Worm (Caenorhabditis elegans) whole organism, L1 larva: ENCODE data around the gene lgc-13.
A peak's percentile ranks its signal among the peaks of the same experiment; 100 is the strongest.

ENCODE experiments used
- C04F5.9 ChIP-seq: sonication (generic microtip); optimal IDR thresholded peaks from 2 replicates; lab custom pipeline; 2016; ENCODE audit warnings: missing genetic modification characterization, missing compliant biosample characterization
- C34B4.2 ChIP-seq: sonication (generic microtip); optimal IDR thresholded peaks from 2 replicates; lab custom pipeline; 2017; ENCODE audit warnings: mild to moderate bottlenecking, missing genetic modification characterization, missing compliant biosample characterization
- F16B12.6 ChIP-seq: fragments of 150-350 bp; optimal IDR thresholded peaks from 2 replicates; lab custom pipeline; 2014; ENCODE audit warnings: missing biosample characterization, missing genetic modification characterization
- Y116A8C.19 ChIP-seq: sonication (generic microtip); optimal IDR thresholded peaks from 2 replicates; lab custom pipeline; 2016; ENCODE audit warnings: missing compliant biosample characterization, missing genetic modification characterization, borderline replicate concordance
- aly-2 ChIP-seq: fragments of 150-350 bp; optimal IDR thresholded peaks from 2 replicates; lab custom pipeline; 2014; ENCODE audit warnings: missing biosample characterization, missing genetic modification characterization
- blmp-1 ChIP-seq: fragments of 150-350 bp; optimal IDR thresholded peaks from 2 replicates; lab custom pipeline; 2014; ENCODE audit warnings: missing biosample characterization, missing genetic modification characterization
- ceh-8 ChIP-seq: fragments of 200-800 bp; sonication (Bioruptor generic); optimal IDR thresholded peaks from 2 replicates; lab custom pipeline; 2018; ENCODE audit warnings: mild to moderate bottlenecking, missing genetic modification characterization, moderate library complexity, missing compliant biosample characterization
- efl-1 ChIP-seq, 4 experiments: fragments of 150-350 bp; optimal IDR thresholded peaks in 3 of 4; peaks in 1 of 4; 1 replicate in 1 of 4; 2 replicates in 3 of 4; lab custom pipeline; 2014; ENCODE audit warnings: missing biosample characterization in 2 of 4, missing genetic modification characterization in 2 of 4, missing genetic modification reagents in 2 of 4
- ets-5 ChIP-seq: fragments of 200-800 bp; sonication (Bioruptor generic); IDR thresholded peaks from 2 replicates; pipeline ENCODE4 v1.3.6; 2022; ENCODE audit warnings: missing genetic modification characterization, missing compliant biosample characterization
- fkh-10 ChIP-seq: sonication (generic microtip); optimal IDR thresholded peaks from 2 replicates; lab custom pipeline; 2017; ENCODE audit warnings: missing biosample characterization, missing genetic modification reagents, missing genetic modification characterization
- fkh-4 ChIP-seq: sonication (generic microtip); optimal IDR thresholded peaks from 2 replicates; lab custom pipeline; 2016; ENCODE audit warnings: missing compliant biosample characterization, missing genetic modification characterization, borderline replicate concordance
- grh-1 ChIP-seq: fragments of 200-800 bp; sonication (Bioruptor generic); IDR thresholded peaks from 2 replicates; pipeline ENCODE4 v1.3.6; 2022; ENCODE audit warnings: missing genetic modification reagents, missing genetic modification characterization, missing compliant biosample characterization
- hlh-17 ChIP-seq: fragments of 200-800 bp; sonication (Bioruptor generic); optimal IDR thresholded peaks from 2 replicates; lab custom pipeline; 2018; ENCODE audit warnings: missing genetic modification characterization, mild to moderate bottlenecking, missing compliant biosample characterization, moderate library complexity, borderline replicate concordance
- hlh-4 ChIP-seq: sonication (generic microtip); optimal IDR thresholded peaks from 2 replicates; lab custom pipeline; 2016; ENCODE audit warnings: mild to moderate bottlenecking, missing genetic modification characterization, missing compliant biosample characterization
- hpl-2 ChIP-seq: fragments of 150-350 bp; optimal IDR thresholded peaks from 2 replicates; lab custom pipeline; 2014; ENCODE audit warnings: missing biosample characterization, missing genetic modification reagents, missing genetic modification characterization
- irx-1 ChIP-seq: sonication (generic microtip); optimal IDR thresholded peaks from 2 replicates; lab custom pipeline; 2016; ENCODE audit warnings: missing genetic modification characterization, missing compliant biosample characterization
- lin-14 ChIP-seq: fragments of 200-800 bp; sonication (Bioruptor generic); optimal IDR thresholded peaks from 2 replicates; lab custom pipeline; 2018; ENCODE audit warnings: mild to moderate bottlenecking, missing genetic modification characterization, moderate library complexity, missing compliant biosample characterization
- lir-3 ChIP-seq: sonication (generic microtip); optimal IDR thresholded peaks from 2 replicates; lab custom pipeline; 2016; ENCODE audit warnings: mild to moderate bottlenecking, missing genetic modification characterization, moderate library complexity, missing compliant biosample characterization; ENCODE audit not compliant: poor library complexity
- mep-1 ChIP-seq: fragments of 150-350 bp; optimal IDR thresholded peaks from 2 replicates; lab custom pipeline; 2014; ENCODE audit warnings: missing biosample characterization, missing genetic modification characterization
- nhr-12 ChIP-seq: sonication (generic microtip); optimal IDR thresholded peaks from 2 replicates; lab custom pipeline; 2017; ENCODE audit warnings: missing biosample characterization, missing genetic modification characterization
- nhr-20 ChIP-seq: sonication (generic microtip); optimal IDR thresholded peaks from 2 replicates; lab custom pipeline; 2016; ENCODE audit warnings: mild to moderate bottlenecking, missing genetic modification characterization, missing compliant biosample characterization
- nhr-237 ChIP-seq: fragments of 150-350 bp; optimal IDR thresholded peaks from 2 replicates; lab custom pipeline; 2014; ENCODE audit warnings: missing biosample characterization, missing genetic modification characterization
- nhr-47 ChIP-seq: sonication (generic microtip); optimal IDR thresholded peaks from 2 replicates; lab custom pipeline; 2016; ENCODE audit warnings: mild to moderate bottlenecking, missing genetic modification characterization, moderate library complexity, missing compliant biosample characterization
- nhr-71 ChIP-seq: sonication (generic microtip); optimal IDR thresholded peaks from 2 replicates; lab custom pipeline; 2016; ENCODE audit warnings: mild to moderate bottlenecking, missing genetic modification characterization, moderate library complexity, missing compliant biosample characterization
- nhr-77 ChIP-seq: fragments of 150-350 bp; optimal IDR thresholded peaks from 2 replicates; lab custom pipeline; 2014; ENCODE audit warnings: missing biosample characterization, missing genetic modification characterization
- nhr-84 ChIP-seq: sonication (generic microtip); optimal IDR thresholded peaks from 2 replicates; lab custom pipeline; 2017; ENCODE audit warnings: missing biosample characterization, missing genetic modification characterization
- nhr-90 ChIP-seq: sonication (generic microtip); optimal IDR thresholded peaks from 2 replicates; lab custom pipeline; 2016; ENCODE audit warnings: mild to moderate bottlenecking, missing genetic modification characterization, missing compliant biosample characterization; ENCODE audit not compliant: poor library complexity
- pqm-1 ChIP-seq: sonication (generic microtip); optimal IDR thresholded peaks from 3 replicates; lab custom pipeline; 2017; ENCODE audit warnings: missing biosample characterization, missing genetic modification characterization
- skn-1 ChIP-seq: fragments of 150-350 bp; optimal IDR thresholded peaks from 2 replicates; lab custom pipeline; 2014; ENCODE audit warnings: missing biosample characterization, missing genetic modification characterization
- snu-23 ChIP-seq: sonication (generic microtip); optimal IDR thresholded peaks from 2 replicates; lab custom pipeline; 2016; ENCODE audit warnings: missing genetic modification characterization, missing compliant biosample characterization
- sox-4 ChIP-seq: sonication (generic microtip); optimal IDR thresholded peaks from 2 replicates; lab custom pipeline; 2016; ENCODE audit warnings: missing genetic modification characterization, missing compliant biosample characterization
- sptf-1 ChIP-seq: fragments of 150-350 bp; optimal IDR thresholded peaks from 2 replicates; lab custom pipeline; 2014; ENCODE audit warnings: missing biosample characterization, missing genetic modification characterization
- tbx-2 ChIP-seq: sonication (generic microtip); optimal IDR thresholded peaks from 2 replicates; lab custom pipeline; 2016; ENCODE audit warnings: missing genetic modification characterization, missing compliant biosample characterization
- unc-30 ChIP-seq: sonication (generic microtip); optimal IDR thresholded peaks from 2 replicates; lab custom pipeline; 2017; ENCODE audit warnings: missing biosample characterization, missing genetic modification characterization
- unc-62 ChIP-seq: fragments of 150-350 bp; optimal IDR thresholded peaks from 2 replicates; lab custom pipeline; 2014; ENCODE audit warnings: missing biosample characterization, missing genetic modification reagents, missing genetic modification characterization
- unc-98 ChIP-seq: fragments of 200-800 bp; sonication (Bioruptor generic); IDR thresholded peaks from 2 replicates; pipeline ENCODE4 v1.3.6; 2022; ENCODE audit warnings: missing genetic modification characterization, missing compliant biosample characterization
- xbp-1 ChIP-seq: sonication (generic microtip); optimal IDR thresholded peaks from 2 replicates; lab custom pipeline; 2016; ENCODE audit warnings: missing genetic modification characterization, missing compliant biosample characterization
- zag-1 ChIP-seq: fragments of 150-350 bp; optimal IDR thresholded peaks from 2 replicates; lab custom pipeline; 2014; ENCODE audit warnings: missing biosample characterization, missing genetic modification characterization

lgc-13 gene

DNA sequence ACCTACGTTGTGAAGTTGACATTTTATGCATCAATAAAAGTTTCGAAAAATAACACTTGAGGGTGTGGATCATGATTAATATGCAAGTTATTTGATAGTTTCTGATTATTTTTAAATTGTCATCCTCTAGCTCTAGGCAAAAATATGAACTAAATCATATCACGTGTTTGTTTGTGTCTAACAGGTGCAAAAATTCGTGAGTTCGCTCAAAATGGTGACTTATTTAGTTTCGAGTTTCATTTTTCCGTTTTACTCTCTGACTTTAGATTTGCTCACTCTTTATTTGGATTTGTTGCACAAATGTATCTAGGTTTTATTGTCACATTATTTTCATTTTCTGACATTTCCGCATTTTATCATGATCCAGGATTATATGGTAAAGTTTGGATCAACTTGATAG is 9.4 kb downstream of the lgc-13 start, which contains the start of gene lgc-16:
TSS of gene lgc-16 (plus strand) at position 301 of the 400 bp plus-strand sequence.
- TF ChIP-seq sox-4 (tag; lab: Kevin White, UChicago) (no peak), efl-1 (optimal IDR thresholded peaks at IDR 0.05; lab: Kevin White, UChicago) (no peak), efl-1 (GFP tag; optimal IDR thresholded peaks at IDR 0.05 in 1 of 2; lab: Kevin White, UChicago) (peak in 1 of 2 experiments; percentile 37)

DNA sequence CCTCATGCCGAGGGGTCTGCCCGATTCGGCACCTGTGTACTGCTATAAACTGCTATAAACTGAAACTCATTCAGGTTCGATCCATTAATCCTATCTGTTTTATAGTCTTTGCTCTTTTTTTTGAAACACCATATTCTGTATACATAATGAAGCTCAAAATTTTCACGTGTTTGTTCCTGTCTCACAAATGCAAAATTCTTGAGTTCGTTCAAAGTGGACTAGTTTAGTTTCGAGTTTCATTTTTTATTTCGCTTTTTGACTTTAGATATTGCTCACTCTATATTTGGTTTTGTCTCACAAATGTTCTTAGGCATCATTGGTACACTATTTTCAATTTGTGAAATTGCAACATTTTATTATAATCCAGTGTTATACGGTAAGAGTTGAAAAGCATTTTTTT is 12.3 kb downstream of the lgc-13 start, which contains the start of gene lgc-17:
TSS of gene lgc-17 (plus strand) at position 301 of the 400 bp plus-strand sequence.
- TF ChIP-seq fkh-4 (no peak), nhr-77 (tag; lab: Kevin White, UChicago) (no peak), hlh-4 (tag; lab: Kevin White, UChicago) (no peak), unc-30 (tag; lab: Kevin White, UChicago) (no peak), xbp-1 (no peak), unc-62 (no peak), sox-4 (tag; lab: Kevin White, UChicago) (no peak)

DNA sequence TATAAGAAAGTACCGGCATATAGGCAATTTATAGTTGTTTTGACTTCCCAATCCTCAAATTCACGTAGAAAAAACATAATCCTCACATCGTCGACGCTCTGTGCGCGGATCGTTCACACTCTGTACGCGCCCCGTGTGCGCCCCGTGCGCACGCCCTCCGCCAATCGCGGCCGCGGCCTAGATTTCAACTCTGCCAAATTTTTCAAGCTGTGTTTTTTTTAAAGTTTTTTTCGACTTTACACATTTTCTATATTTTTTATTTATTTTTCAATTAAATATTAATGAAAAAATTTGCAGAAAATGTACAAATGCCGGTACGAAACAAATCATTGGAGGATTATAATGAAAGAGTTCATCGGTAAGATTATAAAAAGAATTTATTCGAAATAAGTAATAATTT is 14.2 kb downstream of the lgc-13 start, which contains the start of gene T01H10.11:
TSS of gene T01H10.11 (plus strand) at position 301 of the 400 bp plus-strand sequence.
- TF ChIP-seq aly-2 (tag; lab: Kevin White, UChicago) (no peak), F16B12.6 (no peak)

DNA sequence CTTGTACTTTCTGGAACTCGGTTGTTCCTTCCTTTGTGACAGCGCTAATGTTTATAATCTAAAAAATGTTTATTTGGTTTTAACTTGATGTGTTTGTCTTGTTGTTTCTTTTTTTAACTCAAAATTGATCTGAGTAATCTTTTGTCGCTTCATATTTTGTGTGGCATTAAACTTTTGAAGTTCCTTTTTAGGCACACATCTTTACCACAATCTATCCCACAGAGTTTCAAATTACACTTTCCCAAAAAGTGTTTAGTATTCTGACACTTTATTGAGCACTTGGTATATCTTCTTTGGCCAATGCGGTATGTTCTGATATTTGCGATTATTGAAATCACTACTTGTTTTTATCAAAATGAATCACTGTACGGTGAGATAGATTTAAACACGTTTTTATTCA is 16.3 kb downstream of the lgc-13 start, which contains the start of gene lgc-18:
TSS of gene lgc-18 (plus strand) at position 301 of the 400 bp plus-strand sequence.
- TF ChIP-seq Y116A8C.19 (tag; lab: Kevin White, UChicago) (no peak), C34B4.2 (tag; lab: Kevin White, UChicago) (no peak), F16B12.6 (no peak), unc-98 (no peak), snu-23 (no peak), tbx-2 (tag; lab: Kevin White, UChicago) (no peak)

DNA sequence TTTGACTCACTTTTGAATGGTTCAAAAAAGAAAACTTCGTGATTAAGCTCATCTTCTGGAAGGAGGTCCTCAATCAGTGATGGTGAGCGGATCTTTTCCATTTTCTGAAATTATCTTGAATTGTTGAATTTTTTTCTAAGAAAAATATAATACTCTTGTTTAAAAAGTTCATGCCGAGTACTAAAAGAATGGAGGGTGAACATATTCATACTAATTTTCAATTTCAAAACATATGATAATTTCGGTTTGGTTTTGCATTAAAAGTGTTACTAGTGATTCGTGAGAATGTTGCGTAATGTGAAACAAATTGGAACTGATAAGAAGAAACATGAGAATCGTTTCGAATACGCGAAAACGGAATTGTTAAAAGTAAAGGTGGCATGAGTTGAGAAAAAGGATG is 32.1 kb downstream of the lgc-13 start, which contains the start of gene lyst-1:
TSS of gene lyst-1 (minus strand) at position 101 of the 400 bp plus-strand sequence.
- TF ChIP-seq nhr-20: no peak
- no peak for TF ChIP-seq nhr-47 (tag; lab: Kevin White, UChicago)
- no peak for TF ChIP-seq nhr-84 (tag; lab: Kevin White, UChicago)
- TF ChIP-seq ceh-8 (GFP tag; lab: Kevin White, UChicago): no peak
- TF ChIP-seq ets-5 (GFP tag; lab: Robert Waterston, UW): no peak
- no peak for TF ChIP-seq lin-14 (GFP tag; lab: Kevin White, UChicago)
- no peak for TF ChIP-seq nhr-71 (tag; lab: Kevin White, UChicago)
- TF ChIP-seq C04F5.9 (tag; lab: Kevin White, UChicago): no peak
- TF ChIP-seq hpl-2: no peak
- TF ChIP-seq zag-1 (tag; lab: Kevin White, UChicago): no peak
- TF ChIP-seq hlh-17: no peak
- TF ChIP-seq nhr-237: no peak
- TF ChIP-seq irx-1 (tag; lab: Kevin White, UChicago): no peak
- TF ChIP-seq nhr-90 (tag; lab: Kevin White, UChicago): no peak
- TF ChIP-seq nhr-77 (tag; lab: Kevin White, UChicago): no peak
- no peak for TF ChIP-seq F16B12.6
- TF ChIP-seq xbp-1: no peak
- no peak for TF ChIP-seq sptf-1 (tag; lab: Kevin White, UChicago)
- TF ChIP-seq fkh-10: no peak

DNA sequence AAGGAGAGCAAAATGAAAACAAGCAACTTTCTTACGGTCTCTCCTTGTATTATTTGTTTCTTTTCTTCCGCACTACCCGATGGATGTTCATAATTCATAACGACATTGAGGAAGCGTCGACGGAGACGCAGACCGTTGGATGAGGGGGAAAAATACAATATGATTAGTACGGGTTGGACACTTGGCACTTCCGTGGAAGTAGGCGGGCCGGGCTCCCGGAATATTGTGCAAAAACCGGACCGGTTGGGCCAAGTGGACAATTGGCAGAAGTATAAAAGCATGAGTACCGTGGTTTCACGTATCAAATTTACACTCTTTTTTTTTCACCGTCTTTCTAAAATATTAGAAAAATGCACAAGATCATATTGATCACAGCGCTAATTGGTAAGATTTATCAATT is 33.6 kb downstream of the lgc-13 start, which contains the start of gene M153.3:
TSS of gene M153.3 (plus strand) at position 301 of the 400 bp plus-strand sequence.
- TF ChIP-seq skn-1 (tag; lab: Kevin White, UChicago): no peak
- TF ChIP-seq grh-1 (GFP tag; lab: Robert Waterston, UW): no peak
- TF ChIP-seq blmp-1 (tag; lab: Kevin White, UChicago): no peak
- no peak for TF ChIP-seq xbp-1
- no peak for TF ChIP-seq mep-1 (tag; lab: Kevin White, UChicago)
- no peak for TF ChIP-seq pqm-1 (tag; lab: Kevin White, UChicago)
- TF ChIP-seq nhr-12: no peak
- TF ChIP-seq lir-3: no peak
- TF ChIP-seq, all 84 proteins: peak for 0
